Fruit fly (Drosophila melanogaster): Measurements from ENCODE around the gene CAH16.

DNA sequence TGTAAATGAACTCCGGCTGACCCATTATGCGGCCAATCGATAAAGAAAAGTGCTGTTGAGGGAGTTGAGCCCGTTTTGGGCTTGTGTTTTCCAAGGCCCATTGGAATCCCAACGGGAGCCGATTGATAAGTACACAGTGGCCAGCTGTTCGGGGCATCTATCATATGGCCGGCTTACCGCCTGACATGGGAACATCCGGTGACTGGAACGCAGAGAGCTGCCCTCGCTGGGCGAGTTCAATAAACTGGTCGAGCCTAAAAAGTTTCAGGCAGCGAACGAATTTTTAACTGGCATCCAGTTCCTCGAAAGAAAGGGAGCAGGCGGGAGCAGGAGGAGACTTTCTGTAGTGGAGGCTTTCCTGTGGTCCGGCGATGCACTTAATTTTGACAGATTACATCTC, 41.5 kb downstream of the CAH16 start:
- TF ChIP-seq Clk (GFP tag; optimal IDR thresholded peaks at IDR 0.05) = no peak
- TF ChIP-seq cnc (optimal IDR thresholded peaks at IDR 0.05) = no peak
- TF ChIP-seq cic (GFP tag; optimal IDR thresholded peaks at IDR 0.05) = no peak
- TF ChIP-seq Hr96 (GFP tag; optimal IDR thresholded peaks at IDR 0.05) = no peak
- TF ChIP-seq CG33017 (tag; optimal IDR thresholded peaks at IDR 0.05) = no peak
- no peak for TF ChIP-seq tj (GFP tag; optimal IDR thresholded peaks at IDR 0.05)
- no peak for TF ChIP-seq CG11617 (GFP tag; optimal IDR thresholded peaks at IDR 0.05)
- TF ChIP-seq CG7101 (tag; optimal IDR thresholded peaks at IDR 0.05) = no peak
- no peak for TF ChIP-seq pad (GFP tag; optimal IDR thresholded peaks at IDR 0.05)
- no peak for TF ChIP-seq bab1 (GFP tag; optimal IDR thresholded peaks at IDR 0.05)
